Fruit fly (Drosophila melanogaster) whole organism, embryonic: ENCODE measurements around the gene Bcs1.

ENCODE experiments used
- Awh ChIP-seq: fragments of 200-800 bp; sonication (Bioruptor generic); IDR thresholded peaks from 2 replicates; pipeline ENCODE4, ENCODE4 v1.3.6; 2022; ENCODE audit warnings: missing biosample characterization, missing genetic modification characterization
- BEAF-32 ChIP-seq: fragments of 200-800 bp; sonication (Bioruptor generic); optimal IDR thresholded peaks from 3 replicates; lab custom pipeline; 2017; ENCODE audit warnings: missing biosample characterization, missing genetic modification characterization, mild to moderate bottlenecking, moderate library complexity, missing genetic modification reagents
- CG10979 ChIP-seq: fragments of 200-800 bp; sonication (Bioruptor generic); optimal IDR thresholded peaks from 2 replicates; lab custom pipeline; 2018; ENCODE audit warnings: missing biosample characterization, mild to moderate bottlenecking, missing genetic modification characterization, moderate library complexity
- CG12155 ChIP-seq: fragments of 200-800 bp; sonication (Bioruptor generic); optimal IDR thresholded peaks from 3 replicates; lab custom pipeline; 2016; ENCODE audit warnings: missing biosample characterization, missing genetic modification characterization
- CG13287 ChIP-seq: fragments of 200-800 bp; sonication (Bioruptor generic); IDR thresholded peaks from 2 replicates; pipeline ENCODE4 v1.3.6; 2022; ENCODE audit warnings: missing biosample characterization, missing genetic modification characterization; ENCODE audit not compliant: partially characterized antibody
- CG13296 ChIP-seq: fragments of 200-800 bp; sonication (Bioruptor generic); optimal IDR thresholded peaks from 3 replicates; lab custom pipeline; 2018; ENCODE audit warnings: missing biosample characterization, mild to moderate bottlenecking, missing genetic modification characterization
- CG13775 ChIP-seq: fragments of 200-800 bp; sonication (Bioruptor generic); optimal IDR thresholded peaks from 3 replicates; lab custom pipeline; 2017; ENCODE audit warnings: missing biosample characterization, mild to moderate bottlenecking, missing genetic modification characterization
- CG15696 ChIP-seq: fragments of 200-800 bp; sonication (Bioruptor generic); optimal IDR thresholded peaks from 2 replicates; lab custom pipeline; 2019; ENCODE audit warnings: missing biosample characterization, mild to moderate bottlenecking, missing genetic modification characterization, moderate library complexity
- CG17359 ChIP-seq: fragments of 200-800 bp; sonication (Bioruptor generic); optimal IDR thresholded peaks from 3 replicates; lab custom pipeline; 2018; ENCODE audit warnings: missing biosample characterization, mild to moderate bottlenecking, missing genetic modification characterization, moderate library complexity
- CG17361 ChIP-seq: fragments of 200-800 bp; sonication (Bioruptor generic); IDR thresholded peaks from 3 replicates; pipeline ENCODE4 v1.3.6; 2022; ENCODE audit warnings: missing biosample characterization, missing genetic modification characterization
- CG17829 ChIP-seq: fragments of 200-800 bp; optimal IDR thresholded peaks from 2 replicates; lab custom pipeline; 2019; ENCODE audit warnings: missing biosample characterization, mild to moderate bottlenecking, missing genetic modification characterization, moderate library complexity
- CG18262 ChIP-seq: fragments of 200-800 bp; optimal IDR thresholded peaks from 3 replicates; lab custom pipeline; 2019; ENCODE audit warnings: missing biosample characterization, mild to moderate bottlenecking, missing genetic modification characterization, moderate library complexity
- CG2875 ChIP-seq: fragments of 200-800 bp; sonication (Bioruptor generic); optimal IDR thresholded peaks from 2 replicates; lab custom pipeline; 2017; ENCODE audit warnings: missing biosample characterization, mild to moderate bottlenecking, missing genetic modification characterization, missing genetic modification reagents
- CG30403 ChIP-seq: fragments of 200-800 bp; sonication (Bioruptor generic); optimal IDR thresholded peaks from 3 replicates; lab custom pipeline; 2016; ENCODE audit warnings: missing biosample characterization, missing genetic modification characterization
- CG33557 ChIP-seq: fragments of 200-800 bp; sonication (Bioruptor generic); optimal IDR thresholded peaks from 2 replicates; lab custom pipeline; 2019; ENCODE audit warnings: missing biosample characterization, mild to moderate bottlenecking, missing genetic modification characterization, moderate library complexity
- CG34376 ChIP-seq: fragments of 200-800 bp; sonication (Bioruptor generic); optimal IDR thresholded peaks from 2 replicates; lab custom pipeline; 2018; ENCODE audit warnings: missing biosample characterization, mild to moderate bottlenecking, missing genetic modification characterization
- CG4424 ChIP-seq: fragments of 200-800 bp; sonication (Bioruptor generic); optimal IDR thresholded peaks from 3 replicates; lab custom pipeline; 2016; ENCODE audit warnings: missing biosample characterization, missing genetic modification characterization
- CG4617 ChIP-seq: fragments of 200-800 bp; sonication (Bioruptor generic); optimal IDR thresholded peaks from 3 replicates; lab custom pipeline; 2016; ENCODE audit warnings: missing biosample characterization, missing genetic modification characterization, borderline replicate concordance
- CG7357 ChIP-seq: fragments of 200-800 bp; sonication (Bioruptor generic); IDR thresholded peaks from 3 replicates; pipeline ENCODE4 v1.3.6; 2022; ENCODE audit warnings: missing biosample characterization, missing genetic modification characterization
- CG7963 ChIP-seq: fragments of 200-800 bp; sonication (Bioruptor generic); IDR thresholded peaks from 3 replicates; pipeline ENCODE4 v1.3.6; 2022; ENCODE audit warnings: missing biosample characterization, missing genetic modification characterization; ENCODE audit not compliant: partially characterized antibody
- CG8478 ChIP-seq: fragments of >200 bp; optimal IDR thresholded peaks from 2 replicates; lab custom pipeline; 2018
- CTCF ChIP-seq: fragments of 200-800 bp; sonication (Bioruptor generic); optimal IDR thresholded peaks from 2 replicates; lab custom pipeline; 2017; ENCODE audit warnings: missing biosample characterization, mild to moderate bottlenecking, missing genetic modification characterization, moderate library complexity
- D19B ChIP-seq: fragments of 200-800 bp; sonication (Bioruptor generic); optimal IDR thresholded peaks from 2 replicates; lab custom pipeline; 2017; ENCODE audit warnings: missing biosample characterization, mild to moderate bottlenecking, missing genetic modification characterization
- E2f2 ChIP-seq: fragments of 200-800 bp; sonication (Bioruptor generic); IDR thresholded peaks from 2 replicates; pipeline ENCODE4 v1.3.6; 2022; ENCODE audit warnings: missing biosample characterization, missing genetic modification characterization
- Fer1 ChIP-seq: fragments of 200-800 bp; sonication (Bioruptor generic); optimal IDR thresholded peaks from 2 replicates; lab custom pipeline; 2017; ENCODE audit warnings: missing biosample characterization, mild to moderate bottlenecking, missing genetic modification characterization
- Fer3 ChIP-seq: fragments of 200-800 bp; sonication (Bioruptor generic); optimal IDR thresholded peaks from 2 replicates; lab custom pipeline; 2018; ENCODE audit warnings: missing biosample characterization, mild to moderate bottlenecking, missing genetic modification characterization, moderate library complexity
- H15 ChIP-seq: fragments of 200-800 bp; sonication (Bioruptor generic); IDR thresholded peaks from 3 replicates; pipeline ENCODE4 v1.3.6; 2022; ENCODE audit warnings: missing biosample characterization, missing genetic modification characterization
- Hr3 ChIP-seq: fragments of 200-800 bp; sonication (Bioruptor generic); optimal IDR thresholded peaks from 3 replicates; lab custom pipeline; 2016; ENCODE audit warnings: missing biosample characterization, missing genetic modification characterization
- MESR4 ChIP-seq: fragments of 200-800 bp; sonication (Bioruptor generic); optimal IDR thresholded peaks from 2 replicates; lab custom pipeline; 2018; ENCODE audit warnings: missing biosample characterization, mild to moderate bottlenecking, missing genetic modification characterization, moderate library complexity
- MTF-1 ChIP-seq: fragments of 200-800 bp; sonication (Bioruptor generic); optimal IDR thresholded peaks from 2 replicates; lab custom pipeline; 2018; ENCODE audit warnings: missing biosample characterization, mild to moderate bottlenecking, missing genetic modification characterization, borderline replicate concordance
- Max ChIP-seq: fragments of 200-800 bp; sonication (Bioruptor generic); optimal IDR thresholded peaks from 2 replicates; lab custom pipeline; 2016; ENCODE audit warnings: missing biosample characterization, mild to moderate bottlenecking, missing genetic modification characterization
- Meics ChIP-seq: fragments of 200-800 bp; sonication (Bioruptor generic); optimal IDR thresholded peaks from 2 replicates; lab custom pipeline; 2017; ENCODE audit warnings: missing biosample characterization, mild to moderate bottlenecking, missing genetic modification characterization
- Mrtf ChIP-seq: fragments of 200-800 bp; sonication (Bioruptor generic); IDR thresholded peaks from 3 replicates; pipeline ENCODE4 v1.3.6; 2022; ENCODE audit warnings: missing biosample characterization, missing genetic modification characterization
- Opbp ChIP-seq: fragments of 200-800 bp; sonication (Bioruptor generic); IDR thresholded peaks from 3 replicates; pipeline ENCODE4 v1.3.6; 2022; ENCODE audit warnings: missing biosample characterization, missing genetic modification characterization; ENCODE audit not compliant: partially characterized antibody
- Rfx ChIP-seq: fragments of 200-800 bp; sonication (Bioruptor generic); IDR thresholded peaks from 2 replicates; pipeline ENCODE4 v1.3.6; 2022; ENCODE audit warnings: missing biosample characterization, missing genetic modification characterization
- Sox100B ChIP-seq: fragments of 200-800 bp; sonication (Bioruptor generic); optimal IDR thresholded peaks from 3 replicates; lab custom pipeline; 2018; ENCODE audit warnings: missing biosample characterization, mild to moderate bottlenecking, missing genetic modification characterization
- YL-1 ChIP-seq: fragments of 200-800 bp; sonication (Bioruptor generic); optimal IDR thresholded peaks from 3 replicates; lab custom pipeline; 2017; ENCODE audit warnings: missing biosample characterization, mild to moderate bottlenecking, missing genetic modification characterization
- gsb ChIP-seq: fragments of 200-800 bp; sonication (Bioruptor generic); IDR thresholded peaks from 2 replicates; pipeline ENCODE4 v1.3.6; 2022; ENCODE audit warnings: missing biosample characterization, missing genetic modification characterization
- ham ChIP-seq: fragments of 200-800 bp; sonication (Bioruptor generic); IDR thresholded peaks from 2 replicates; pipeline ENCODE4 v1.3.6; 2022; ENCODE audit warnings: missing biosample characterization, missing genetic modification characterization
- hbn ChIP-seq: fragments of 200-800 bp; sonication (Bioruptor generic); IDR thresholded peaks from 2 replicates; pipeline ENCODE4 v1.3.6; 2022; ENCODE audit warnings: missing biosample characterization, missing genetic modification characterization; ENCODE audit not compliant: partially characterized antibody
- kah ChIP-seq: fragments of 200-800 bp; sonication (Bioruptor generic); optimal IDR thresholded peaks from 2 replicates; lab custom pipeline; 2018; ENCODE audit warnings: missing biosample characterization, mild to moderate bottlenecking, missing genetic modification characterization
- kay ChIP-seq: fragments of 200-800 bp; sonication (Bioruptor generic); optimal IDR thresholded peaks from 2 replicates; lab custom pipeline; 2016; ENCODE audit warnings: missing biosample characterization, missing genetic modification characterization
- lilli ChIP-seq: fragments of 200-800 bp; sonication (Bioruptor generic); optimal IDR thresholded peaks from 3 replicates; lab custom pipeline; 2016; ENCODE audit warnings: missing biosample characterization, missing genetic modification characterization
- odd ChIP-seq: fragments of 200-800 bp; sonication (Bioruptor generic); optimal IDR thresholded peaks from 2 replicates; lab custom pipeline; 2017; ENCODE audit warnings: missing biosample characterization, mild to moderate bottlenecking, missing genetic modification characterization
- phol ChIP-seq: fragments of 200-800 bp; sonication (Bioruptor generic); optimal IDR thresholded peaks from 3 replicates; lab custom pipeline; 2018; ENCODE audit warnings: missing biosample characterization, mild to moderate bottlenecking, missing genetic modification characterization, moderate library complexity
- row ChIP-seq: fragments of 200-800 bp; sonication (Bioruptor generic); IDR thresholded peaks from 3 replicates; pipeline ENCODE4 v1.3.6; 2022; ENCODE audit warnings: missing biosample characterization, missing genetic modification characterization
- salm ChIP-seq: fragments of 200-800 bp; sonication (Bioruptor generic); optimal IDR thresholded peaks from 2 replicates; lab custom pipeline; 2018; ENCODE audit warnings: missing biosample characterization, mild to moderate bottlenecking, missing genetic modification characterization
- sug ChIP-seq: fragments of 200-800 bp; optimal IDR thresholded peaks from 2 replicates; lab custom pipeline; 2019; ENCODE audit warnings: missing biosample characterization, mild to moderate bottlenecking, missing genetic modification characterization, moderate library complexity
- tna ChIP-seq: fragments of 200-800 bp; sonication (Bioruptor generic); IDR thresholded peaks from 2 replicates; pipeline ENCODE4 v1.3.6; 2022; ENCODE audit warnings: missing biosample characterization, missing genetic modification characterization; ENCODE audit not compliant: partially characterized antibody

Bcs1 gene

dm6 chr2L:10210631-10211557 lies 11.6 kb upstream of the Bcs1 start, which contains the start of the genes CG5727 and ath (continued):
- TF ChIP-seq CG13287 (GFP tag; lab: Robert Waterston, UW) (no peak), Max (GFP tag; lab: Kevin White, UChicago) (peak; percentile 50), Hr3 (GFP tag; lab: Kevin White, UChicago) (no peak), Fer3 (peak; percentile 25), CG12155 (GFP tag; lab: Kevin White, UChicago) (no peak), CG13296 (peak; percentile 51), CG18262 (tag; lab: Kevin White, UChicago) (peak; percentile 20), CG30403 (GFP tag; lab: Kevin White, UChicago) (peak; percentile 26), CTCF (GFP tag; lab: Kevin White, UChicago) (no peak), salm (no peak), Opbp (GFP tag; lab: Robert Waterston, UW) (no peak), CG7963 (GFP tag; lab: Robert Waterston, UW) (no peak), Mrtf (GFP tag; lab: Robert Waterston, UW) (no peak), CG2875 (GFP tag; lab: Kevin White, UChicago) (no peak), E2f2 (GFP tag; lab: Robert Waterston, UW) (peak; percentile 34), Awh (peak; percentile 38; the same call in 1 of the 2 replicates), CG15696 (tag; lab: Kevin White, UChicago) (peak; percentile 5), CG10979 (tag; lab: Kevin White, UChicago) (no peak), CG17359 (tag; lab: Kevin White, UChicago) (peak; percentile 7), CG4617 (GFP tag; lab: Kevin White, UChicago) (peak; percentile 11), D19B (no peak), tna (GFP tag; lab: Robert Waterston, UW) (no peak), kay (no peak), gsb (no peak), phol (tag; lab: Kevin White, UChicago) (peak; percentile 28), CG4424 (GFP tag; lab: Kevin White, UChicago) (peak; percentile 34), CG17829 (tag; lab: Kevin White, UChicago) (peak; percentile 3), YL-1 (peak; percentile 35), CG7357 (GFP tag; lab: Robert Waterston, UW) (no peak), Sox100B (GFP tag; lab: Kevin White, UChicago) (peak; percentile 34), Meics (peak; percentile 38), CG33557 (GFP tag; lab: Kevin White, UChicago) (peak; percentile 10), hbn (GFP tag; lab: Robert Waterston, UW) (no peak), row (peak; percentile 63), MTF-1 (GFP tag; lab: Kevin White, UChicago) (no peak), CG34376 (peak; percentile 7), CG8478 (lab: Kevin White, UChicago) (no peak), CG13775 (peak; percentile 18), CG17361 (GFP tag; lab: Robert Waterston, UW) (peak; percentile 61; the same call in 2 of the 3 replicates), kah (GFP tag; lab: Kevin White, UChicago) (peak; percentile 88), MESR4 (GFP tag; lab: Kevin White, UChicago) (peak; percentile 12), lilli (peak; percentile 19), sug (tag; lab: Kevin White, UChicago) (no peak), Fer1 (GFP tag; lab: Kevin White, UChicago) (peak; percentile 45), H15 (GFP tag; lab: Robert Waterston, UW) (no peak), odd (no peak), BEAF-32 (GFP tag; lab: Kevin White, UChicago) (peak; percentile 18), Rfx (GFP tag; lab: Robert Waterston, UW) (0 out of 2 replicates have a peak, but pooled peaks have one; percentile 25), ham (no peak)
